Fruit fly (Drosophila melanogaster): ENCODE data around the gene CG8945.

DNA sequence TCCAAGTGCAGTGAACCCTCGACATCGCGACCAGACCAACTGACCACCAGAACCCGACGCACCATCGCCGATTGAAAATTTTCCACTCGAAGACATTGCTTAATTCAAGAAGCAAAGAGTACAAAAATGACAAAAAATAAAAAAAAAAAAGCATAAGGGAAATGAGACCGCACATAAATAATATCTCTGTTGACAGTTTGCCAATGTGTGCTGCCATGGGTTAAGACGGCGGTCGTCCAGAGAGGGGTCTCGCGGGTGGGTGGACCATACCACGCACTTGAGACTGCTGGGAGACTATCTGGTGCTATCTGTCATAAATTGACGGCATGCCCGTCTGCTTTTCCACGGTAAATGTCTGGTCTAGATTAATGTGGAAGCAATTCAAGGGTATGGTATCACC lies 6.0 kb upstream of the CG8945 start:
- TF ChIP-seq CG7045 (GFP tag; optimal IDR thresholded peaks at IDR 0.05) (no peak), tj (GFP tag; optimal IDR thresholded peaks at IDR 0.05) (no peak), CG1620 (GFP tag; optimal IDR thresholded peaks at IDR 0.05) (no peak), CG5204 (GFP tag; optimal IDR thresholded peaks at IDR 0.05) (no peak), CG33017 (tag; optimal IDR thresholded peaks at IDR 0.05) (no peak), kay (GFP tag; ENCODE audit: borderline replicate concordance) (no peak), toe (GFP tag; optimal IDR thresholded peaks at IDR 0.05) (no peak), CG11617 (GFP tag; optimal IDR thresholded peaks at IDR 0.05) (no peak), ovo (GFP tag; optimal IDR thresholded peaks at IDR 0.05) (no peak), cnc (optimal IDR thresholded peaks at IDR 0.05) (no peak), Clk (GFP tag; optimal IDR thresholded peaks at IDR 0.05) (no peak), CG12768 (GFP tag; optimal IDR thresholded peaks at IDR 0.05) (no peak)

Data from whole organism, adult.